Worm (Caenorhabditis elegans) whole organism, late embryonic: ENCODE results near the gene rpl-6.

Experiments used
- C08G9.2 ChIP-seq: sonication (generic microtip); optimal IDR thresholded peaks from 2 replicates; lab custom pipeline; 2016; ENCODE audit warnings: mild to moderate bottlenecking, missing genetic modification characterization, moderate library complexity, missing compliant biosample characterization
- C38D4.7 ChIP-seq: fragments of 200-800 bp; sonication (Bioruptor generic); optimal IDR thresholded peaks from 2 replicates; lab custom pipeline; 2018; ENCODE audit warnings: mild to moderate bottlenecking, missing genetic modification characterization, moderate library complexity, missing compliant biosample characterization
- F13H6.1 ChIP-seq: sonication (generic microtip); optimal IDR thresholded peaks from 2 replicates; lab custom pipeline; 2016; ENCODE audit warnings: missing genetic modification characterization, missing compliant biosample characterization
- K02D7.2 ChIP-seq: sonication (generic microtip); optimal IDR thresholded peaks from 2 replicates; lab custom pipeline; 2017; ENCODE audit warnings: mild to moderate bottlenecking, missing genetic modification characterization, missing compliant biosample characterization
- K09A11.1 ChIP-seq: sonication (generic microtip); optimal IDR thresholded peaks from 2 replicates; lab custom pipeline; 2017; ENCODE audit warnings: antibody characterized with exemption, mild to moderate bottlenecking, missing genetic modification characterization, missing compliant biosample characterization; ENCODE audit not compliant: insufficient read depth
- T23F11.4 ChIP-seq: fragments of 200-800 bp; sonication (Bioruptor generic); optimal IDR thresholded peaks from 2 replicates; lab custom pipeline; 2018; ENCODE audit warnings: mild to moderate bottlenecking, missing genetic modification characterization, missing compliant biosample characterization
- Y22D7AL.16 ChIP-seq: sonication (generic microtip); optimal IDR thresholded peaks from 2 replicates; lab custom pipeline; 2016; ENCODE audit warnings: missing genetic modification characterization, missing compliant biosample characterization
- ahr-1 ChIP-seq: sonication (generic microtip); optimal IDR thresholded peaks from 2 replicates; lab custom pipeline; 2016; ENCODE audit warnings: missing genetic modification characterization, missing compliant biosample characterization
- ama-1 ChIP-seq: fragments of 150-350 bp; optimal IDR thresholded peaks from 2 replicates; lab custom pipeline; 2014
- ceh-14 ChIP-seq: sonication (generic microtip); optimal IDR thresholded peaks from 2 replicates; lab custom pipeline; 2016; ENCODE audit warnings: missing genotype, missing genetic modification characterization, missing compliant biosample characterization
- ceh-18 ChIP-seq: sonication (generic microtip); optimal IDR thresholded peaks from 2 replicates; lab custom pipeline; 2016; ENCODE audit warnings: missing genetic modification characterization, missing compliant biosample characterization
- ceh-19 ChIP-seq: fragments of 200-800 bp; sonication (Bioruptor generic); optimal IDR thresholded peaks from 2 replicates; lab custom pipeline; 2018; ENCODE audit warnings: mild to moderate bottlenecking, missing genetic modification characterization, missing compliant biosample characterization
- ceh-2 ChIP-seq: sonication (generic microtip); optimal IDR thresholded peaks from 2 replicates; lab custom pipeline; 2016; ENCODE audit warnings: missing genotype, missing genetic modification characterization, missing compliant biosample characterization
- ceh-22 ChIP-seq: sonication (generic microtip); optimal IDR thresholded peaks from 2 replicates; lab custom pipeline; 2017; ENCODE audit warnings: missing biosample characterization, missing genetic modification characterization
- ceh-30 ChIP-seq: fragments of 150-350 bp; optimal IDR thresholded peaks from 2 replicates; lab custom pipeline; 2014; ENCODE audit warnings: missing biosample characterization, missing genetic modification characterization
- ceh-31 ChIP-seq: sonication (generic microtip); optimal IDR thresholded peaks from 2 replicates; lab custom pipeline; 2016; ENCODE audit warnings: missing genetic modification characterization, missing compliant biosample characterization
- ceh-34 ChIP-seq: sonication (generic microtip); optimal IDR thresholded peaks from 2 replicates; lab custom pipeline; 2016; ENCODE audit warnings: mild to moderate bottlenecking, missing genetic modification characterization, missing compliant biosample characterization
- ceh-45 ChIP-seq: fragments of 200-800 bp; sonication (Bioruptor generic); IDR thresholded peaks from 2 replicates; pipeline ENCODE4 v1.3.6; 2022; ENCODE audit warnings: missing genetic modification reagents, missing genetic modification characterization, missing compliant biosample characterization
- ceh-48 ChIP-seq: sonication (generic microtip); optimal IDR thresholded peaks from 2 replicates; lab custom pipeline; 2016; ENCODE audit warnings: missing genetic modification characterization, inconsistent platforms, missing compliant biosample characterization
- che-1 ChIP-seq: sonication (generic microtip); optimal IDR thresholded peaks from 2 replicates; lab custom pipeline; 2016; ENCODE audit warnings: mild to moderate bottlenecking, missing genetic modification characterization, missing compliant biosample characterization
- dmd-4 ChIP-seq: sonication (generic microtip); optimal IDR thresholded peaks from 2 replicates; lab custom pipeline; 2016; ENCODE audit warnings: borderline replicate concordance, missing genetic modification characterization, missing compliant biosample characterization
- dve-1 ChIP-seq: sonication (generic microtip); optimal IDR thresholded peaks from 2 replicates; lab custom pipeline; 2017; ENCODE audit warnings: antibody characterized with exemption, mild to moderate bottlenecking, missing genetic modification characterization, missing compliant biosample characterization
- elt-2 ChIP-seq: sonication (generic microtip); optimal IDR thresholded peaks from 2 replicates; lab custom pipeline; 2016; ENCODE audit warnings: missing genetic modification reagents, missing genetic modification characterization, missing compliant biosample characterization
- ets-4 ChIP-seq: sonication (generic microtip); optimal IDR thresholded peaks from 2 replicates; lab custom pipeline; 2016; ENCODE audit warnings: missing genetic modification characterization, missing compliant biosample characterization
- eyg-1 ChIP-seq: sonication (generic microtip); optimal IDR thresholded peaks from 2 replicates; lab custom pipeline; 2016; ENCODE audit warnings: missing genotype, missing genetic modification characterization, missing compliant biosample characterization
- fkh-6 ChIP-seq: sonication (generic microtip); optimal IDR thresholded peaks from 2 replicates; lab custom pipeline; 2016; ENCODE audit warnings: missing genetic modification characterization, missing compliant biosample characterization
- gmeb-2 ChIP-seq: sonication (generic microtip); optimal IDR thresholded peaks from 2 replicates; lab custom pipeline; 2016; ENCODE audit warnings: missing genetic modification characterization, inconsistent platforms, missing compliant biosample characterization
- hlh-13 ChIP-seq: fragments of 200-800 bp; sonication (Bioruptor generic); optimal IDR thresholded peaks from 2 replicates; lab custom pipeline; 2018; ENCODE audit warnings: mild to moderate bottlenecking, missing genetic modification characterization, missing compliant biosample characterization
- hlh-15 ChIP-seq: sonication (generic microtip); optimal IDR thresholded peaks from 2 replicates; lab custom pipeline; 2016; ENCODE audit warnings: missing genetic modification characterization, missing compliant biosample characterization
- hlh-6 ChIP-seq: sonication (generic microtip); optimal IDR thresholded peaks from 2 replicates; lab custom pipeline; 2016; ENCODE audit warnings: missing genotype, missing genetic modification characterization, missing compliant biosample characterization
- hlh-8 ChIP-seq: sonication (generic microtip); optimal IDR thresholded peaks from 2 replicates; lab custom pipeline; 2016; ENCODE audit warnings: missing genotype, missing genetic modification characterization, missing compliant biosample characterization
- lim-6 ChIP-seq: sonication (generic microtip); optimal IDR thresholded peaks from 2 replicates; lab custom pipeline; 2016; ENCODE audit warnings: missing genetic modification characterization, missing compliant biosample characterization
- nfya-1 ChIP-seq: sonication (generic microtip); optimal IDR thresholded peaks from 2 replicates; lab custom pipeline; 2017; ENCODE audit warnings: missing genetic modification characterization, mild to moderate bottlenecking, missing compliant biosample characterization, antibody characterized with exemption, moderate library complexity
- nhr-232 ChIP-seq: sonication (generic microtip); optimal IDR thresholded peaks from 2 replicates; lab custom pipeline; 2016; ENCODE audit warnings: missing genetic modification characterization, missing compliant biosample characterization
- npax-4 ChIP-seq: sonication (generic microtip); optimal IDR thresholded peaks from 2 replicates; lab custom pipeline; 2016; ENCODE audit warnings: missing genetic modification characterization, missing compliant biosample characterization
- pag-3 ChIP-seq: sonication (generic microtip); optimal IDR thresholded peaks from 2 replicates; lab custom pipeline; 2016; ENCODE audit warnings: missing compliant biosample characterization, missing genetic modification characterization, borderline replicate concordance
- pat-9 ChIP-seq: fragments of 200-800 bp; sonication (Bioruptor generic); optimal IDR thresholded peaks from 2 replicates; lab custom pipeline; 2018; ENCODE audit warnings: mild to moderate bottlenecking, missing genetic modification characterization, moderate library complexity, missing compliant biosample characterization
- pax-1 ChIP-seq: fragments of 150-350 bp; optimal IDR thresholded peaks from 2 replicates; lab custom pipeline; 2014; ENCODE audit warnings: missing biosample characterization, missing genetic modification characterization
- pha-2 ChIP-seq: sonication (generic microtip); optimal IDR thresholded peaks from 2 replicates; lab custom pipeline; 2017; ENCODE audit warnings: mild to moderate bottlenecking, missing genetic modification characterization, missing compliant biosample characterization
- pros-1 ChIP-seq: fragments of 150-350 bp; optimal IDR thresholded peaks from 2 replicates; lab custom pipeline; 2014; ENCODE audit warnings: missing biosample characterization, missing genetic modification reagents, missing genetic modification characterization
- ref-2 ChIP-seq: sonication (generic microtip); optimal IDR thresholded peaks from 2 replicates; lab custom pipeline; 2016; ENCODE audit warnings: missing genetic modification characterization, missing compliant biosample characterization
- rnt-1 ChIP-seq: sonication (generic microtip); optimal IDR thresholded peaks from 2 replicates; lab custom pipeline; 2016; ENCODE audit warnings: missing genetic modification characterization, missing compliant biosample characterization
- sdc-2 ChIP-seq: sonication (generic microtip); optimal IDR thresholded peaks from 2 replicates; lab custom pipeline; 2016; ENCODE audit warnings: missing genotype, missing genetic modification characterization, missing compliant biosample characterization
- sox-4 ChIP-seq: sonication (generic microtip); optimal IDR thresholded peaks from 2 replicates; lab custom pipeline; 2017; ENCODE audit warnings: mild to moderate bottlenecking, missing genetic modification characterization, inconsistent platforms, missing compliant biosample characterization
- syd-9 ChIP-seq: sonication (generic microtip); optimal IDR thresholded peaks from 2 replicates; lab custom pipeline; 2016; ENCODE audit warnings: mild to moderate bottlenecking, missing genetic modification characterization, moderate library complexity, missing compliant biosample characterization
- tbx-2 ChIP-seq: sonication (generic microtip); optimal IDR thresholded peaks from 2 replicates; lab custom pipeline; 2016; ENCODE audit warnings: missing genetic modification characterization, missing compliant biosample characterization
- tbx-7 ChIP-seq: sonication (generic microtip); optimal IDR thresholded peaks from 2 replicates; lab custom pipeline; 2016; ENCODE audit warnings: missing genotype, missing genetic modification characterization, missing compliant biosample characterization
- unc-3 ChIP-seq, 2 experiments: fragments of 200-800 bp in 1 of 2; sonication (Bioruptor generic) in 1 of 2; sonication (generic microtip) in 1 of 2; conservative IDR thresholded peaks in 1 of 2; optimal IDR thresholded peaks in 1 of 2; 2 replicates each; pipeline versions ENCODE4 v1.3.6 to Lab custom; 2016 to 2022; ENCODE audit warnings: missing compliant biosample characterization in 2 of 2, missing genetic modification characterization in 2 of 2, missing genetic modification reagents in 1 of 2
- unc-42 ChIP-seq: sonication (generic microtip); optimal IDR thresholded peaks from 2 replicates; lab custom pipeline; 2016; ENCODE audit warnings: missing genotype, missing genetic modification characterization, missing compliant biosample characterization
- unc-86 ChIP-seq: sonication (generic microtip); optimal IDR thresholded peaks from 2 replicates; lab custom pipeline; 2016; ENCODE audit warnings: missing genetic modification characterization, missing compliant biosample characterization
- ztf-16 ChIP-seq: sonication (generic microtip); optimal IDR thresholded peaks from 2 replicates; lab custom pipeline; 2017; ENCODE audit warnings: missing genetic modification characterization, missing compliant biosample characterization

rpl-6 gene

DNA sequence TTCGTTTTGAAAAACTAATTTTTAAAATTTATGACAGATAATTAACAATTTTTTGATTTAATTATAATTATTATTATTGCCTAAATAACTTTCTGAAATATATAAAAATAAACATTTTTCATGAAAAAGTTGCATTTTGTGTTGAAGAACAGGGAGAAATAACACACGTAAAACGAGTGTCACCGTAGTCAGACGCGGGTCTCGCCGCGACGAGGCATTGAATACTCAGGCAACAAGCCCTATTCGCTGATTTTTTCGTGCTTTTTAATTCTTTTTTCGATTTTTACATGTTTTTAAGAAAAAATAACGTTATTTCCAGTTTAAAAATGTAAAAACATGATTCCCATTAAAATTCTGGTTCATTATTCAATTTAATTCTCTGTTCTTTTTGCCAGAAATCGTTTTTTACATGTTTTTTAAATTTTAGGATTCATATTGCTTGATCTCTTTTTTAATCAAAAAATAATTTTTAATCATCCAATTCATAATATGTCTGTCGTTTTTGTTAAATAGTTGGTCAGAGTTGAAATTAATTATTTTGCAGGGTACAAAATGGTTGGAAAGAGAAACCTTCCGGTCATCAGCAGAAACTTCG is at the start of gene rpl-6:
rpl-6 (plus strand) TSS at position 545 of the 595 bp plus-strand sequence.
- TF ChIP-seq hlh-8 (tag; lab: Kevin White, UChicago) (no peak), ceh-14 (no peak), hlh-13 (GFP tag; lab: Kevin White, UChicago) (no peak), hlh-15 (tag; lab: Kevin White, UChicago) (no peak), pag-3 (tag; lab: Kevin White, UChicago) (no peak), ceh-19 (GFP tag; lab: Kevin White, UChicago) (no peak), hlh-6 (tag; lab: Kevin White, UChicago) (no peak), sox-4 (tag; lab: Kevin White, UChicago) (no peak), rnt-1 (tag; lab: Kevin White, UChicago) (no peak), K09A11.1 (tag; lab: Kevin White, UChicago) (no peak), dve-1 (tag; lab: Kevin White, UChicago) (no peak), tbx-7 (tag; lab: Kevin White, UChicago) (no peak), ahr-1 (tag; lab: Kevin White, UChicago) (no peak), ref-2 (tag; lab: Kevin White, UChicago) (no peak), Y22D7AL.16 (no peak), pat-9 (tag; lab: Kevin White, UChicago) (no peak), che-1 (tag; lab: Kevin White, UChicago) (no peak), F13H6.1 (tag; lab: Kevin White, UChicago) (no peak), gmeb-2 (tag; lab: Kevin White, UChicago) (no peak), ceh-30 (tag; lab: Kevin White, UChicago) (no peak), unc-86 (tag; lab: Kevin White, UChicago) (no peak), T23F11.4 (GFP tag; lab: Kevin White, UChicago) (no peak), ama-1 (lab: Kevin White, UChicago) (no peak), nfya-1 (peak; percentile 93), unc-42 (tag; lab: Kevin White, UChicago) (peak; percentile 12), pax-1 (tag; lab: Kevin White, UChicago) (peak; percentile 57), eyg-1 (tag; lab: Kevin White, UChicago) (no peak), K02D7.2 (tag; lab: Kevin White, UChicago) (no peak), ceh-34 (tag; lab: Kevin White, UChicago) (peak; percentile 1), lim-6 (no peak), pros-1 (tag; lab: Kevin White, UChicago) (no peak), ceh-22 (tag; lab: Kevin White, UChicago) (no peak), C38D4.7 (GFP tag; lab: Kevin White, UChicago) (no peak), ztf-16 (tag; lab: Kevin White, UChicago) (no peak), ceh-31 (tag; lab: Kevin White, UChicago) (peak; percentile 34), ceh-48 (tag; lab: Kevin White, UChicago) (no peak), ets-4 (tag; lab: Kevin White, UChicago) (no peak), tbx-2 (tag; lab: Kevin White, UChicago) (peak; percentile 23), C08G9.2 (tag; lab: Kevin White, UChicago) (no peak), elt-2 (tag; lab: Kevin White, UChicago) (peak; percentile 42), pha-2 (tag; lab: Kevin White, UChicago) (peak; percentile 4), npax-4 (no peak), nhr-232 (tag; lab: Kevin White, UChicago) (no peak), ceh-2 (tag; lab: Kevin White, UChicago) (no peak), ceh-45 (no peak), sdc-2 (tag; lab: Kevin White, UChicago) (no peak), unc-3 (GFP tag; conservative IDR thresholded peaks at IDR 0.05; lab: Robert Waterston, UW) (no peak), unc-3 (tag; optimal IDR thresholded peaks at IDR 0.05; lab: Kevin White, UChicago) (no peak), syd-9 (no peak), fkh-6 (tag; lab: Kevin White, UChicago) (no peak), dmd-4 (tag; lab: Kevin White, UChicago) (no peak), ceh-18 (tag; lab: Kevin White, UChicago) (no peak)
